Worm (Caenorhabditis elegans) whole organism, L4 larva: ENCODE results near the gene B0281.3.

Experiments used
- dve-1 ChIP-seq: sonication (generic microtip); optimal IDR thresholded peaks from 2 replicates; lab custom pipeline; 2017; ENCODE audit warnings: antibody characterized with exemption, mild to moderate bottlenecking, missing genetic modification characterization, missing compliant biosample characterization; ENCODE audit not compliant: insufficient read depth
- lin-13 ChIP-seq: fragments of 150-350 bp; optimal IDR thresholded peaks from 2 replicates; lab custom pipeline; 2014; ENCODE audit warnings: missing biosample characterization, missing genetic modification reagents, missing genetic modification characterization
- lin-39 ChIP-seq: fragments of 150-350 bp; optimal IDR thresholded peaks from 2 replicates; lab custom pipeline; 2014; ENCODE audit warnings: missing biosample characterization, missing genetic modification reagents, missing genetic modification characterization
- unc-39 ChIP-seq: sonication (generic microtip); optimal IDR thresholded peaks from 2 replicates; lab custom pipeline; 2017; ENCODE audit warnings: missing biosample characterization, missing genetic modification characterization

DNA sequence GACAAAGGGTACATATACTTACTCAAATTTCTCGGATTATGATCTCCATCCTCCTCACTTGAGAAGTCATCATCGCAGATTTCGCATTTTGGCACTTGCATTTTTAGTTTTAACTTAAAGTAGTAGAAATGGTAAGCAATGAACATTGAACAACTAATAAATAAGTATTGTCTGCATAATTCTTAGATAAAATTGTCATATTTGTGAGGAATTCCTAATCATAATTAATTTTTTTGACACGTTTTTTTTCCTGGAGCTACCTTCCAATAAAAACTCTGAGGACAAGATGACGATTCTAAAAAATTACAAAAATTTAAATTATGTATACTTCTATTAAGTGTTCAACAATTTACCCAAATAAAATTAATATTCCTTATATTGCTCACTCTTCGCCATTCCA is 5.9 kb downstream of the B0281.3 start, which contains the start of the genes trim-21 and B0281.1:
- TF ChIP-seq lin-39 (tag; lab: Kevin White, UChicago) (no peak), dve-1 (tag; lab: Kevin White, UChicago) (no peak), unc-39 (tag; lab: Kevin White, UChicago) (no peak), lin-13 (no peak)
